Worm (Caenorhabditis elegans) whole organism, L2 larva: ENCODE measurements around the gene Y75B8A.63.
A peak's percentile ranks its signal among the peaks of the same experiment; 100 is the strongest.

Experiments
- C34F6.9 ChIP-seq: fragments of 150-350 bp; optimal IDR thresholded peaks from 2 replicates; lab custom pipeline; 2014; ENCODE audit warnings: missing biosample characterization, missing genetic modification characterization
- F13H6.1 ChIP-seq: sonication (generic microtip); optimal IDR thresholded peaks from 2 replicates; lab custom pipeline; 2016; ENCODE audit warnings: missing genetic modification characterization, missing compliant biosample characterization
- R02D3.7 ChIP-seq: fragments of 150-350 bp; optimal IDR thresholded peaks from 2 replicates; lab custom pipeline; 2014; ENCODE audit warnings: missing biosample characterization, missing genetic modification characterization
- Y55F3AM.14 ChIP-seq: fragments of 200-800 bp; sonication (Bioruptor generic); optimal IDR thresholded peaks from 2 replicates; lab custom pipeline; 2018; ENCODE audit warnings: mild to moderate bottlenecking, missing genetic modification characterization, missing compliant biosample characterization
- ZK546.5 ChIP-seq: sonication (generic microtip); optimal IDR thresholded peaks from 2 replicates; lab custom pipeline; 2017; ENCODE audit warnings: missing biosample characterization, missing genetic modification characterization
- alr-1 ChIP-seq: fragments of 150-350 bp; optimal IDR thresholded peaks from 2 replicates; lab custom pipeline; 2014; ENCODE audit warnings: missing biosample characterization, missing genetic modification characterization
- aly-2 ChIP-seq: fragments of 150-350 bp; optimal IDR thresholded peaks from 2 replicates; lab custom pipeline; 2014; ENCODE audit warnings: missing biosample characterization, missing genetic modification characterization
- ama-1 ChIP-seq: fragments of 150-350 bp; optimal IDR thresholded peaks from 2 replicates; lab custom pipeline; 2018; ENCODE audit warnings: inconsistent platforms
- blmp-1 ChIP-seq: sonication (generic microtip); optimal IDR thresholded peaks from 2 replicates; lab custom pipeline; 2017; ENCODE audit warnings: missing genetic modification characterization, mild to moderate bottlenecking, missing compliant biosample characterization, antibody characterized with exemption, moderate library complexity; ENCODE audit not compliant: insufficient read depth
- ceh-16 ChIP-seq: fragments of 150-350 bp; optimal IDR thresholded peaks from 2 replicates; lab custom pipeline; 2014; ENCODE audit warnings: missing biosample characterization, missing genetic modification characterization
- ceh-82 ChIP-seq: fragments of 150-350 bp; optimal IDR thresholded peaks from 2 replicates; lab custom pipeline; 2014; ENCODE audit warnings: missing biosample characterization, missing genetic modification characterization
- crh-2 ChIP-seq: sonication (generic microtip); optimal IDR thresholded peaks from 2 replicates; lab custom pipeline; 2017; ENCODE audit warnings: missing biosample characterization, missing genetic modification characterization
- dmd-4 ChIP-seq: sonication (generic microtip); optimal IDR thresholded peaks from 2 replicates; lab custom pipeline; 2017; ENCODE audit warnings: missing biosample characterization, missing genetic modification characterization
- egl-27 ChIP-seq: sonication (generic microtip); optimal IDR thresholded peaks from 3 replicates; lab custom pipeline; 2017; ENCODE audit warnings: missing biosample characterization, missing genetic modification reagents, missing genetic modification characterization
- elt-1 ChIP-seq: fragments of 150-350 bp; optimal IDR thresholded peaks from 2 replicates; lab custom pipeline; 2014; ENCODE audit warnings: missing biosample characterization, missing genetic modification characterization
- elt-3 ChIP-seq: sonication (generic microtip); optimal IDR thresholded peaks from 2 replicates; lab custom pipeline; 2017; ENCODE audit warnings: missing biosample characterization, missing genetic modification characterization
- fos-1 ChIP-seq: fragments of 150-350 bp; optimal IDR thresholded peaks from 2 replicates; lab custom pipeline; 2014; ENCODE audit warnings: missing biosample characterization, missing genetic modification characterization
- lin-11 ChIP-seq: fragments of 150-350 bp; sonication (generic microtip); optimal IDR thresholded peaks from 2 replicates; lab custom pipeline; 2014; ENCODE audit warnings: missing biosample characterization, missing genetic modification characterization, inconsistent platforms, mixed read lengths
- lsy-2 ChIP-seq, 2 experiments: fragments of 150-350 bp in 1 of 2; sonication (generic microtip) in 1 of 2; optimal IDR thresholded peaks; 2 replicates each; lab custom pipeline; 2014 to 2017; ENCODE audit warnings: missing biosample characterization in 2 of 2, missing genetic modification characterization in 2 of 2
- mbf-1 ChIP-seq: sonication (generic microtip); optimal IDR thresholded peaks from 2 replicates; lab custom pipeline; 2017; ENCODE audit warnings: missing biosample characterization, missing genetic modification characterization
- nhr-10 ChIP-seq: sonication (generic microtip); optimal IDR thresholded peaks from 2 replicates; lab custom pipeline; 2017; ENCODE audit warnings: missing biosample characterization, missing genetic modification characterization
- nhr-12 ChIP-seq: fragments of 150-350 bp; optimal IDR thresholded peaks from 2 replicates; lab custom pipeline; 2014; ENCODE audit warnings: missing biosample characterization, missing genetic modification characterization
- nhr-129 ChIP-seq: fragments of 150-350 bp; optimal IDR thresholded peaks from 2 replicates; lab custom pipeline; 2014; ENCODE audit warnings: missing biosample characterization, missing genetic modification characterization
- nhr-21 ChIP-seq: fragments of 150-350 bp; optimal IDR thresholded peaks from 2 replicates; lab custom pipeline; 2014; ENCODE audit warnings: missing biosample characterization, missing genetic modification characterization
- nhr-6 ChIP-seq: fragments of 150-350 bp; optimal IDR thresholded peaks from 2 replicates; lab custom pipeline; 2014; ENCODE audit warnings: missing biosample characterization, missing genetic modification characterization
- nhr-77 ChIP-seq: fragments of 150-350 bp; optimal IDR thresholded peaks from 2 replicates; lab custom pipeline; 2014; ENCODE audit warnings: missing biosample characterization, missing genetic modification characterization
- peb-1 ChIP-seq: fragments of 150-350 bp; optimal IDR thresholded peaks from 2 replicates; lab custom pipeline; 2014; ENCODE audit warnings: missing biosample characterization, missing genetic modification characterization
- skn-1 ChIP-seq: sonication (generic microtip); optimal IDR thresholded peaks from 2 replicates; lab custom pipeline; 2017; ENCODE audit warnings: missing biosample characterization, missing genetic modification characterization
- sma-3 ChIP-seq: sonication (generic microtip); optimal IDR thresholded peaks from 2 replicates; lab custom pipeline; 2016; ENCODE audit warnings: missing genetic modification reagents, missing genetic modification characterization, missing compliant biosample characterization
- sma-9 ChIP-seq, 2 experiments: fragments of 150-350 bp in 1 of 2; sonication (generic microtip) in 1 of 2; optimal IDR thresholded peaks; 2 replicates each; lab custom pipeline; 2014 to 2016; ENCODE audit warnings: missing genetic modification characterization in 2 of 2, mild to moderate bottlenecking in 1 of 2, missing biosample characterization in 1 of 2, missing compliant biosample characterization in 1 of 2, missing genetic modification reagents in 1 of 2, moderate library complexity in 1 of 2
- snpc-4 ChIP-seq: fragments of 150-350 bp; optimal IDR thresholded peaks from 2 replicates; lab custom pipeline; 2014; ENCODE audit warnings: missing biosample characterization, missing genetic modification characterization
- unc-39 ChIP-seq: fragments of 150-350 bp; optimal IDR thresholded peaks from 2 replicates; lab custom pipeline; 2014; ENCODE audit warnings: missing biosample characterization, missing genetic modification characterization
- unc-55 ChIP-seq: fragments of 150-350 bp; sonication (generic microtip); optimal IDR thresholded peaks from 3 replicates; lab custom pipeline; 2014; ENCODE audit warnings: missing biosample characterization, missing genetic modification reagents, missing genetic modification characterization
- ztf-1 ChIP-seq: fragments of 200-800 bp; sonication (Bioruptor generic); conservative IDR thresholded peaks from 2 replicates; pipeline ENCODE4 v1.3.6; 2022; ENCODE audit warnings: missing genetic modification characterization, missing compliant biosample characterization

Gene Y75B8A.63

ce11 chrIII:12297303-12297702 is 30.4 kb upstream of the Y75B8A.63 start:
- TF ChIP-seq nhr-21 (tag; lab: Kevin White, UChicago) (no peak), egl-27 (tag; lab: Kevin White, UChicago) (no peak), ztf-1 (GFP tag; lab: Robert Waterston, UW) (no peak), lin-11 (tag; lab: Kevin White, UChicago) (no peak), ama-1 (lab: Kevin White, UChicago) (no peak), sma-9 (GFP tag; optimal IDR thresholded peaks at IDR 0.05; lab: Kevin White, UChicago) (no peak), sma-9 (tag; optimal IDR thresholded peaks at IDR 0.05; lab: Kevin White, UChicago) (no peak), mbf-1 (tag; lab: Kevin White, UChicago) (no peak)

- TF ChIP-seq elt-3 (tag; lab: Kevin White, UChicago): no peak
- no peak for TF ChIP-seq unc-39 (tag; lab: Kevin White, UChicago)
- no peak for TF ChIP-seq ztf-1 (GFP tag; lab: Robert Waterston, UW)
- no peak for TF ChIP-seq snpc-4 (tag; lab: Kevin White, UChicago)
- no peak for TF ChIP-seq F13H6.1 (tag; lab: Kevin White, UChicago)
- TF ChIP-seq ama-1 (lab: Kevin White, UChicago): no peak
- TF ChIP-seq nhr-12: no peak
- TF ChIP-seq blmp-1 (tag; lab: Kevin White, UChicago): no peak
- TF ChIP-seq skn-1 (tag; lab: Kevin White, UChicago): no peak
- no peak for TF ChIP-seq C34F6.9
- no peak for TF ChIP-seq elt-1 (tag; lab: Kevin White, UChicago)
- no peak for TF ChIP-seq nhr-77 (tag; lab: Kevin White, UChicago)
- no peak for TF ChIP-seq alr-1 (tag; lab: Kevin White, UChicago)
- no peak for TF ChIP-seq fos-1 (tag; lab: Kevin White, UChicago)
- no peak for TF ChIP-seq lsy-2 (tag; optimal IDR thresholded peaks at IDR 0.05; lab: Kevin White, UChicago)
- TF ChIP-seq, all 48 proteins: peak for 0
Measured at ce11 chrIII:12299259-12299658, 28.5 kb upstream of the Y75B8A.63 start.

- TF ChIP-seq lin-11 (tag; lab: Kevin White, UChicago) (no peak), crh-2 (tag; lab: Kevin White, UChicago) (no peak), peb-1 (no peak)
- TF ChIP-seq, all 48 proteins: peak for 0
Measured at ce11 chrIII:12303084-12303483, 24.7 kb upstream of the Y75B8A.63 start, which contains the start of gene mrp-8. Gene mrp-8 (minus strand): TSS chrIII:12303184.

ce11 chrIII:12304805-12305377 is 22.9 kb upstream of the Y75B8A.63 start:
- no peak for TF ChIP-seq R02D3.7 (tag; lab: Kevin White, UChicago)
- no peak for TF ChIP-seq ZK546.5
- no peak for TF ChIP-seq nhr-6 (tag; lab: Kevin White, UChicago)
- no peak for TF ChIP-seq elt-3 (tag; lab: Kevin White, UChicago)
- no peak for TF ChIP-seq mbf-1 (tag; lab: Kevin White, UChicago)
- no peak for TF ChIP-seq ceh-82 (tag; lab: Kevin White, UChicago)
- TF ChIP-seq snpc-4 (tag; lab: Kevin White, UChicago): peak; percentile 2
- TF ChIP-seq nhr-10 (tag; lab: Kevin White, UChicago): no peak
- TF ChIP-seq Y55F3AM.14: no peak
- peak; percentile 9 for TF ChIP-seq fos-1 (tag; lab: Kevin White, UChicago)
- TF ChIP-seq ceh-16 (tag; lab: Kevin White, UChicago): no peak
- TF ChIP-seq C34F6.9: no peak
- TF ChIP-seq elt-1 (tag; lab: Kevin White, UChicago): no peak
- TF ChIP-seq sma-3: no peak
- TF ChIP-seq unc-55 (GFP tag; lab: Kevin White, UChicago): peak; percentile 46
- no peak for TF ChIP-seq crh-2 (tag; lab: Kevin White, UChicago)
- TF ChIP-seq aly-2 (tag; lab: Kevin White, UChicago): no peak
- no peak for TF ChIP-seq alr-1 (tag; lab: Kevin White, UChicago)
- TF ChIP-seq ama-1 (lab: Kevin White, UChicago): no peak
- no peak for TF ChIP-seq nhr-129 (tag; lab: Kevin White, UChicago)
- no peak for TF ChIP-seq dmd-4 (tag; lab: Kevin White, UChicago)
